Fruit fly (Drosophila melanogaster) whole organism, embryonic: ENCODE data around the gene Tre1.

Experiments used
- BEAF-32 ChIP-seq: fragments of 200-800 bp; sonication (Bioruptor generic); optimal IDR thresholded peaks from 3 replicates; lab custom pipeline; 2017; ENCODE audit warnings: missing biosample characterization, missing genetic modification characterization, mild to moderate bottlenecking, moderate library complexity, missing genetic modification reagents
- CG10321 ChIP-seq: fragments of 200-800 bp; sonication (Bioruptor generic); IDR thresholded peaks from 2 replicates; pipeline ENCODE4 v1.3.6; 2022; ENCODE audit warnings: missing biosample characterization, missing genetic modification characterization
- CG11085 ChIP-seq: fragments of 200-800 bp; sonication (Bioruptor generic); IDR thresholded peaks from 2 replicates; pipeline ENCODE4 v1.3.6; 2022; ENCODE audit warnings: missing biosample characterization, missing genetic modification characterization
- CG11093 ChIP-seq: fragments of 200-800 bp; sonication (Bioruptor generic); IDR thresholded peaks from 3 replicates; pipeline ENCODE4 v1.3.6; 2022; ENCODE audit warnings: missing biosample characterization, missing genetic modification characterization
- CG11696 ChIP-seq: fragments of 200-800 bp; sonication (Bioruptor generic); IDR thresholded peaks from 2 replicates; pipeline ENCODE4 v1.3.6; 2022; ENCODE audit warnings: missing biosample characterization, missing genetic modification characterization
- CG12104 ChIP-seq: fragments of 200-800 bp; sonication (Bioruptor generic); optimal IDR thresholded peaks from 3 replicates; lab custom pipeline; 2016; ENCODE audit warnings: missing biosample characterization, missing genetic modification characterization
- CG12744 ChIP-seq: fragments of 200-800 bp; sonication (Bioruptor generic); optimal IDR thresholded peaks from 2 replicates; lab custom pipeline; 2016; ENCODE audit warnings: missing biosample characterization, missing genetic modification characterization
- CG14667 ChIP-seq: fragments of 200-800 bp; sonication (Bioruptor generic); IDR thresholded peaks from 2 replicates; pipeline ENCODE4 v1.3.6; 2022; ENCODE audit warnings: missing biosample characterization, missing genetic modification characterization
- CG14965 ChIP-seq: fragments of 200-800 bp; sonication (Bioruptor generic); optimal IDR thresholded peaks from 2 replicates; lab custom pipeline; 2016; ENCODE audit warnings: missing biosample characterization, missing genetic modification characterization, borderline replicate concordance
- CG16863 ChIP-seq: fragments of 200-800 bp; sonication (Bioruptor generic); optimal IDR thresholded peaks from 3 replicates; lab custom pipeline; 2016; ENCODE audit warnings: missing biosample characterization, missing genetic modification characterization
- CG17361 ChIP-seq: fragments of 200-800 bp; sonication (Bioruptor generic); IDR thresholded peaks from 3 replicates; pipeline ENCODE4 v1.3.6; 2022; ENCODE audit warnings: missing biosample characterization, missing genetic modification characterization
- CG2120 ChIP-seq: fragments of 200-800 bp; sonication (Bioruptor generic); optimal IDR thresholded peaks from 3 replicates; lab custom pipeline; 2016; ENCODE audit warnings: missing biosample characterization, missing genetic modification characterization
- CG30020 ChIP-seq: fragments of 200-800 bp; optimal IDR thresholded peaks from 2 replicates; lab custom pipeline; 2019; ENCODE audit warnings: missing biosample characterization, mild to moderate bottlenecking, missing genetic modification characterization, moderate library complexity
- CG31365 ChIP-seq: fragments of 200-800 bp; sonication (Bioruptor generic); optimal IDR thresholded peaks from 2 replicates; lab custom pipeline; 2018; ENCODE audit warnings: missing biosample characterization, mild to moderate bottlenecking, missing genetic modification characterization
- CG42726 ChIP-seq: fragments of 200-800 bp; sonication (Bioruptor generic); IDR thresholded peaks from 2 replicates; pipeline ENCODE4 v1.3.6; 2022; ENCODE audit warnings: missing biosample characterization, missing genetic modification characterization; ENCODE audit not compliant: partially characterized antibody
- CG4730 ChIP-seq: fragments of 200-800 bp; sonication (Bioruptor generic); IDR thresholded peaks from 2 replicates; pipeline ENCODE4 v1.3.6; 2022; ENCODE audit warnings: missing biosample characterization, missing genetic modification characterization
- CG8281 ChIP-seq: fragments of 200-800 bp; sonication (Bioruptor generic); optimal IDR thresholded peaks from 2 replicates; lab custom pipeline; 2018; ENCODE audit warnings: missing biosample characterization, mild to moderate bottlenecking, missing genetic modification characterization, moderate library complexity
- CHES-1-like ChIP-seq: fragments of 200-800 bp; sonication (Bioruptor generic); optimal IDR thresholded peaks from 2 replicates; lab custom pipeline; 2016; ENCODE audit warnings: missing biosample characterization, missing genetic modification characterization
- Camta ChIP-seq: fragments of 200-800 bp; sonication (Bioruptor generic); optimal IDR thresholded peaks from 2 replicates; lab custom pipeline; 2016; ENCODE audit warnings: missing biosample characterization, missing genetic modification characterization
- D19B ChIP-seq: fragments of 200-800 bp; sonication (Bioruptor generic); optimal IDR thresholded peaks from 2 replicates; lab custom pipeline; 2017; ENCODE audit warnings: missing biosample characterization, mild to moderate bottlenecking, missing genetic modification characterization
- Deaf1 ChIP-seq: fragments of 200-800 bp; optimal IDR thresholded peaks from 3 replicates; lab custom pipeline; 2019; ENCODE audit warnings: missing biosample characterization, mild to moderate bottlenecking, missing genetic modification characterization, moderate library complexity
- Dip2 ChIP-seq: fragments of 200-800 bp; sonication (Bioruptor generic); IDR thresholded peaks from 2 replicates; pipeline ENCODE4 v1.3.6; 2022; ENCODE audit warnings: missing biosample characterization, missing genetic modification characterization
- Dref ChIP-seq: fragments of 200-800 bp; sonication (Bioruptor generic); IDR thresholded peaks from 2 replicates; pipeline ENCODE4 v1.3.6; 2022; ENCODE audit warnings: missing biosample characterization, missing genetic modification characterization
- Ets65A ChIP-seq: fragments of 200-800 bp; sonication (Bioruptor generic); peaks from one replicate; lab custom pipeline; 2016; ENCODE audit warnings: missing biosample characterization, missing genetic modification characterization
- Neu2 ChIP-seq: fragments of 200-800 bp; sonication (Bioruptor generic); optimal IDR thresholded peaks from 3 replicates; lab custom pipeline; 2016; ENCODE audit warnings: missing biosample characterization, missing genetic modification characterization, borderline replicate concordance
- TFAM ChIP-seq: fragments of 200-800 bp; sonication (Bioruptor generic); optimal IDR thresholded peaks from 2 replicates; lab custom pipeline; 2017; ENCODE audit warnings: missing biosample characterization, missing genetic modification characterization, inconsistent platforms
- Trl ChIP-seq, 3 experiments: fragments of >200 bp in 2 of 3; fragments of 200-800 bp in 1 of 3; sonication (Bioruptor generic) in 1 of 3; optimal IDR thresholded peaks; 2 replicates in 1 of 3; 3 replicates in 2 of 3; lab custom pipeline; 2016 to 2017; ENCODE audit warnings: missing biosample characterization in 1 of 3, missing genetic modification characterization in 1 of 3
- al ChIP-seq: fragments of 200-800 bp; sonication (Bioruptor generic); IDR thresholded peaks from 2 replicates; pipeline ENCODE4 v1.3.6; 2022; ENCODE audit warnings: missing biosample characterization, missing genetic modification characterization
- ara ChIP-seq: fragments of 200-800 bp; sonication (Bioruptor generic); IDR thresholded peaks from 2 replicates; pipeline ENCODE4 v1.3.6; 2022; ENCODE audit warnings: missing biosample characterization, missing genetic modification characterization
- ato ChIP-seq: fragments of 200-800 bp; sonication (Bioruptor generic); IDR thresholded peaks from 2 replicates; pipeline ENCODE4 v1.3.6; 2022; ENCODE audit warnings: missing biosample characterization, missing genetic modification characterization; ENCODE audit not compliant: partially characterized antibody
- chif ChIP-seq, 2 experiments: fragments of 200-800 bp; sonication (Bioruptor generic); optimal IDR thresholded peaks; 3 replicates each; lab custom pipeline; 2016; ENCODE audit warnings: missing biosample characterization in 2 of 2, missing genetic modification characterization in 2 of 2
- dpn ChIP-seq, 2 experiments: fragments of 200-800 bp; sonication (Bioruptor generic); optimal IDR thresholded peaks; 3 replicates each; lab custom pipeline; 2016; ENCODE audit warnings: missing biosample characterization in 2 of 2, missing genetic modification characterization in 2 of 2
- exex ChIP-seq: fragments of 200-800 bp; sonication (Bioruptor generic); optimal IDR thresholded peaks from 4 replicates; lab custom pipeline; 2018; ENCODE audit warnings: missing biosample characterization, mild to moderate bottlenecking, missing genetic modification characterization, moderate library complexity
- eyg ChIP-seq: fragments of 200-800 bp; sonication (Bioruptor generic); optimal IDR thresholded peaks from 3 replicates; lab custom pipeline; 2016; ENCODE audit warnings: missing biosample characterization, missing genetic modification characterization
- fu2 ChIP-seq: fragments of 200-800 bp; sonication (Bioruptor generic); optimal IDR thresholded peaks from 2 replicates; lab custom pipeline; 2016; ENCODE audit warnings: missing biosample characterization, missing genetic modification characterization
- gce ChIP-seq: fragments of 200-800 bp; sonication (Bioruptor generic); IDR thresholded peaks from 3 replicates; pipeline ENCODE4 v1.3.6; 2022; ENCODE audit warnings: missing biosample characterization, missing genetic modification characterization
- gcm2 ChIP-seq: fragments of 200-800 bp; sonication (Bioruptor generic); optimal IDR thresholded peaks from 2 replicates; lab custom pipeline; 2016; ENCODE audit warnings: missing biosample characterization, missing genetic modification characterization
- hb ChIP-seq: fragments of 200-800 bp; sonication (Bioruptor generic); IDR thresholded peaks from 3 replicates; pipeline ENCODE4 v1.3.6; 2022; ENCODE audit warnings: missing biosample characterization, missing genetic modification characterization; ENCODE audit not compliant: partially characterized antibody
- lbe ChIP-seq: fragments of 200-800 bp; sonication (Bioruptor generic); optimal IDR thresholded peaks from 2 replicates; lab custom pipeline; 2016; ENCODE audit warnings: missing biosample characterization, mild to moderate bottlenecking, missing genetic modification characterization
- nau ChIP-seq: fragments of 200-800 bp; sonication (Bioruptor generic); optimal IDR thresholded peaks from 3 replicates; lab custom pipeline; 2017; ENCODE audit warnings: missing biosample characterization, mild to moderate bottlenecking, missing genetic modification characterization, missing genetic modification reagents
- pfk ChIP-seq: fragments of 200-800 bp; sonication (Bioruptor generic); optimal IDR thresholded peaks from 2 replicates; lab custom pipeline; 2018; ENCODE audit warnings: missing biosample characterization, mild to moderate bottlenecking, missing genetic modification characterization, moderate library complexity
- ro ChIP-seq: fragments of 200-800 bp; sonication (Bioruptor generic); IDR thresholded peaks from 2 replicates; pipeline ENCODE4 v1.3.6; 2022; ENCODE audit warnings: missing biosample characterization, missing genetic modification characterization
- run ChIP-seq: fragments of 200-800 bp; sonication (Bioruptor generic); optimal IDR thresholded peaks from 3 replicates; lab custom pipeline; 2018; ENCODE audit warnings: missing biosample characterization, mild to moderate bottlenecking, missing genetic modification characterization
- sc ChIP-seq, 3 experiments: fragments of >200 bp in 2 of 3; fragments of 200-800 bp in 1 of 3; sonication (Bioruptor generic) in 1 of 3; optimal IDR thresholded peaks; 2 replicates in 2 of 3; 3 replicates in 1 of 3; lab custom pipeline; 2017; ENCODE audit warnings: mild to moderate bottlenecking in 1 of 3, missing biosample characterization in 1 of 3, missing genetic modification characterization in 1 of 3, missing genetic modification reagents in 1 of 3
- sens ChIP-seq: fragments of 200-800 bp; sonication (Bioruptor generic); peaks from one replicate; lab custom pipeline; 2016; ENCODE audit warnings: missing biosample characterization, missing genetic modification characterization
- sens-2 ChIP-seq: fragments of 200-800 bp; sonication (Bioruptor generic); IDR thresholded peaks from 2 replicates; pipeline ENCODE4 v1.3.6; 2022; ENCODE audit warnings: missing biosample characterization, missing genetic modification characterization
- sqz ChIP-seq: fragments of 200-800 bp; sonication (Bioruptor generic); optimal IDR thresholded peaks from 3 replicates; lab custom pipeline; 2018; ENCODE audit warnings: missing biosample characterization, mild to moderate bottlenecking, missing genetic modification characterization
- stc ChIP-seq: fragments of 200-800 bp; sonication (Bioruptor generic); IDR thresholded peaks from 2 replicates; pipeline ENCODE4 v1.3.6; 2022; ENCODE audit warnings: missing biosample characterization, missing genetic modification characterization
- toy ChIP-seq: fragments of 200-800 bp; sonication (Bioruptor generic); IDR thresholded peaks from 2 replicates; pipeline ENCODE4 v1.3.6; 2022; ENCODE audit warnings: missing biosample characterization, missing genetic modification characterization
- tx ChIP-seq: fragments of 200-800 bp; sonication (Bioruptor generic); optimal IDR thresholded peaks from 2 replicates; lab custom pipeline; 2016; ENCODE audit warnings: missing biosample characterization, missing genetic modification characterization
- unc-4 ChIP-seq: fragments of 200-800 bp; sonication (Bioruptor generic); IDR thresholded peaks from 2 replicates; pipeline ENCODE4 v1.3.6; 2022; ENCODE audit warnings: missing biosample characterization, missing genetic modification characterization; ENCODE audit not compliant: partially characterized antibody

Tre1 gene

DNA sequence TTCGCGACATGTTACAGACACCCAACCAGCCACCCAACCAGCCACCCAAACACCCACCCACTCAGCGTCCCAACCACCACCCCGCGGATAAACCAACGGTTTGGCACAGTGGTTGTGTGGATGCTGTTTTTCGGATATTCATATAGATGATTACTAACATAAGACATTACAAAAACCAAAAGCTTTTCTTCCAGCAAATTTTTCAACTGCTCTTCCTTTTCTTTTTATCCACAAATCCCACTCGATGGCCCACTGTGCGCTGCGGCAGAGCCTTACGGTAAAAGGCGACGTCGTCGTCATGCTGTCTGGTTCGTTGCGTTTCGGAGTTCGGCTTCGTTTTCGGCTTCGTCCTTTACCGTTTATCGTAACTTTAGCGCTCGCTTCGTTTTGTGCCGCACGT is 41.2 kb downstream of the Tre1 start (continued):
- peak; percentile 40; the same call in 1 of the 3 replicates for TF ChIP-seq CG17361 (GFP tag; lab: Robert Waterston, UW)
- TF ChIP-seq Dref (GFP tag; lab: Robert Waterston, UW), result no peak
- TF ChIP-seq toy (GFP tag; lab: Robert Waterston, UW), result no peak
- no peak for TF ChIP-seq Camta
- no peak for TF ChIP-seq exex (tag; lab: Kevin White, UChicago)
- TF ChIP-seq al (GFP tag; lab: Robert Waterston, UW), result no peak
- TF ChIP-seq stc (GFP tag; lab: Robert Waterston, UW), result no peak; the same call in 1 of the 2 replicates
- TF ChIP-seq CG12104 (GFP tag; lab: Kevin White, UChicago), result no peak
- TF ChIP-seq D19B (GFP tag; lab: Kevin White, UChicago), result no peak
- TF ChIP-seq nau (GFP tag; lab: Kevin White, UChicago), result no peak
- no peak for TF ChIP-seq lbe (GFP tag; lab: Kevin White, UChicago)
- no peak for TF ChIP-seq CG10321 (GFP tag; lab: Robert Waterston, UW)
- TF ChIP-seq sc (optimal IDR thresholded peaks at IDR 0.05; lab: Kevin White, UChicago), result no peak
- TF ChIP-seq sc (GFP tag; optimal IDR thresholded peaks at IDR 0.05; lab: Kevin White, UChicago), result no peak
- TF ChIP-seq BEAF-32 (GFP tag; lab: Kevin White, UChicago), result no peak
- no peak for TF ChIP-seq TFAM (GFP tag; lab: Kevin White, UChicago)
- no peak for TF ChIP-seq hb (GFP tag; lab: Robert Waterston, UW)
- 0 out of 2 replicates have a peak, but pooled peaks have one; percentile 16 for TF ChIP-seq CG11696 (GFP tag; lab: Robert Waterston, UW)
- TF ChIP-seq CG14965 (GFP tag; lab: Kevin White, UChicago), result no peak
- no peak for TF ChIP-seq run (tag; lab: Kevin White, UChicago)
- TF ChIP-seq Ets65A, result peak; percentile 80
- no peak for TF ChIP-seq CG30020
- no peak for TF ChIP-seq sqz
- no peak for TF ChIP-seq CG8281 (tag; lab: Kevin White, UChicago)
- TF ChIP-seq unc-4, result no peak
- TF ChIP-seq CG31365 (tag; lab: Kevin White, UChicago), result peak; percentile 8
- peak; percentile 40; the same call in 1 of the 2 replicates for TF ChIP-seq CG4730
- TF ChIP-seq eyg, result peak; percentile 29
- TF ChIP-seq CG42726, result no peak
- TF ChIP-seq Dip2, result no peak
- TF ChIP-seq Trl (optimal IDR thresholded peaks at IDR 0.05; lab: Kevin White, UChicago), result no peak
- TF ChIP-seq Trl (GFP tag; optimal IDR thresholded peaks at IDR 0.05; lab: Kevin White, UChicago), result peak; percentile 54
- peak; percentile 25 for TF ChIP-seq CHES-1-like (GFP tag; lab: Kevin White, UChicago)
- TF ChIP-seq tx (GFP tag; lab: Kevin White, UChicago), result peak; percentile 40
- TF ChIP-seq fu2 (GFP tag; lab: Kevin White, UChicago), result no peak
- peak; percentile 87 for TF ChIP-seq Deaf1 (tag; lab: Kevin White, UChicago)
- TF ChIP-seq CG14667, result peak; percentile 53
- peak; percentile 25 to 27 for TF ChIP-seq dpn (GFP tag; optimal IDR thresholded peaks at IDR 0.05; lab: Kevin White, UChicago)
- TF ChIP-seq sens-2 (GFP tag; lab: Robert Waterston, UW), result no peak
- no peak for TF ChIP-seq Neu2 (GFP tag; lab: Kevin White, UChicago)
- peak; percentile 68 for TF ChIP-seq CG2120 (GFP tag; lab: Kevin White, UChicago)
- no peak for TF ChIP-seq pfk (GFP tag; lab: Kevin White, UChicago)
- TF ChIP-seq CG11085 (GFP tag; lab: Robert Waterston, UW), result peak; percentile 52
- no peak for TF ChIP-seq CG12744 (GFP tag; lab: Kevin White, UChicago)
- TF ChIP-seq ara (GFP tag; lab: Robert Waterston, UW), result peak; percentile 78
- TF ChIP-seq ato, result no peak
- no peak for TF ChIP-seq gce (GFP tag; lab: Robert Waterston, UW)
- peak; percentile 53 to 60 for TF ChIP-seq chif (GFP tag; optimal IDR thresholded peaks at IDR 0.05; lab: Kevin White, UChicago)
- TF ChIP-seq CG11093 (GFP tag; lab: Robert Waterston, UW), result no peak; the same call in 2 of the 3 replicates
- TF ChIP-seq ro (GFP tag; lab: Robert Waterston, UW), result no peak
- TF ChIP-seq gcm2 (GFP tag; lab: Kevin White, UChicago), result peak; percentile 8
- peak; percentile 51 for TF ChIP-seq CG16863 (GFP tag; lab: Kevin White, UChicago)
- TF ChIP-seq sens (GFP tag; lab: Kevin White, UChicago), result peak; percentile 47
